Fruit fly (Drosophila melanogaster) whole organism, embryonic: Measurements from ENCODE around the gene BckdhA.

ENCODE experiments used
- Asciz ChIP-seq: fragments of 200-800 bp; sonication (Bioruptor generic); optimal IDR thresholded peaks from 2 replicates; lab custom pipeline; 2017; ENCODE audit warnings: missing biosample characterization, mild to moderate bottlenecking, missing genetic modification characterization, missing genetic modification reagents
- Atf6 ChIP-seq: fragments of 200-800 bp; sonication (Bioruptor generic); IDR thresholded peaks from 2 replicates; pipeline ENCODE4 v1.3.6; 2022; ENCODE audit warnings: missing biosample characterization, missing genetic modification characterization
- BEAF-32 ChIP-seq: fragments of 200-800 bp; sonication (Bioruptor generic); optimal IDR thresholded peaks from 3 replicates; lab custom pipeline; 2017; ENCODE audit warnings: missing biosample characterization, missing genetic modification characterization, mild to moderate bottlenecking, moderate library complexity, missing genetic modification reagents
- CG10462 ChIP-seq: fragments of 200-800 bp; sonication (Bioruptor generic); optimal IDR thresholded peaks from 2 replicates; lab custom pipeline; 2016; ENCODE audit warnings: missing biosample characterization, missing genetic modification characterization
- CG10979 ChIP-seq: fragments of 200-800 bp; sonication (Bioruptor generic); optimal IDR thresholded peaks from 2 replicates; lab custom pipeline; 2018; ENCODE audit warnings: missing biosample characterization, mild to moderate bottlenecking, missing genetic modification characterization, moderate library complexity
- CG14050 ChIP-seq: fragments of 200-800 bp; sonication (Bioruptor generic); IDR thresholded peaks from 3 replicates; pipeline ENCODE4 v1.3.6; 2022; ENCODE audit warnings: missing biosample characterization, missing genetic modification characterization
- CG14441 ChIP-seq: fragments of 200-800 bp; sonication (Bioruptor generic); IDR thresholded peaks from 2 replicates; pipeline ENCODE4 v1.3.6; 2022; ENCODE audit warnings: missing biosample characterization, missing genetic modification characterization
- CG15011 ChIP-seq: fragments of 200-800 bp; sonication (Bioruptor generic); optimal IDR thresholded peaks from 3 replicates; lab custom pipeline; 2018; ENCODE audit warnings: missing biosample characterization, mild to moderate bottlenecking, missing genetic modification characterization
- CG1602 ChIP-seq: fragments of 200-800 bp; sonication (Bioruptor generic); optimal IDR thresholded peaks from 3 replicates; lab custom pipeline; 2016; ENCODE audit warnings: missing biosample characterization, missing genetic modification characterization
- CG2129 ChIP-seq: fragments of 200-800 bp; sonication (Bioruptor generic); IDR thresholded peaks from 2 replicates; pipeline ENCODE4 v1.3.6; 2022; ENCODE audit warnings: missing biosample characterization, missing genetic modification characterization; ENCODE audit not compliant: partially characterized antibody
- CG30431 ChIP-seq: fragments of 200-800 bp; sonication (Bioruptor generic); optimal IDR thresholded peaks from 2 replicates; lab custom pipeline; 2017; ENCODE audit warnings: missing biosample characterization, missing genetic modification characterization
- CG33213 ChIP-seq: fragments of 200-800 bp; sonication (Bioruptor generic); optimal IDR thresholded peaks from 3 replicates; lab custom pipeline; 2016; ENCODE audit warnings: missing biosample characterization, missing genetic modification characterization
- CG4328 ChIP-seq: fragments of 200-800 bp; sonication (Bioruptor generic); optimal IDR thresholded peaks from 3 replicates; lab custom pipeline; 2017; ENCODE audit warnings: missing biosample characterization, missing genetic modification reagents, missing genetic modification characterization
- CG6175 ChIP-seq: fragments of 200-800 bp; sonication (Bioruptor generic); IDR thresholded peaks from 3 replicates; pipeline ENCODE4 v1.3.6; 2022; ENCODE audit warnings: missing biosample characterization, missing genetic modification characterization
- CG9437 ChIP-seq: fragments of 200-800 bp; sonication (Bioruptor generic); optimal IDR thresholded peaks from 2 replicates; lab custom pipeline; 2018; ENCODE audit warnings: missing biosample characterization, mild to moderate bottlenecking, missing genetic modification characterization
- CG9727 ChIP-seq: fragments of 200-800 bp; sonication (Bioruptor generic); optimal IDR thresholded peaks from 3 replicates; lab custom pipeline; 2017; ENCODE audit warnings: missing biosample characterization, mild to moderate bottlenecking, missing genetic modification characterization
- CoRest ChIP-seq: fragments of 200-800 bp; sonication (Bioruptor generic); optimal IDR thresholded peaks from 3 replicates; lab custom pipeline; 2018; ENCODE audit warnings: missing biosample characterization, mild to moderate bottlenecking, missing genetic modification characterization, moderate library complexity
- Dad ChIP-seq: fragments of 200-800 bp; sonication (Bioruptor generic); optimal IDR thresholded peaks from 3 replicates; lab custom pipeline; 2016; ENCODE audit warnings: missing biosample characterization, missing genetic modification characterization
- Dll ChIP-seq: fragments of 200-800 bp; sonication (Bioruptor generic); IDR thresholded peaks from 4 replicates; pipeline ENCODE4 v1.3.6; 2022; ENCODE audit warnings: missing biosample characterization, missing genetic modification characterization; ENCODE audit not compliant: partially characterized antibody
- Dp ChIP-seq: fragments of 200-800 bp; sonication (Bioruptor generic); optimal IDR thresholded peaks from 2 replicates; lab custom pipeline; 2018; ENCODE audit warnings: missing biosample characterization, mild to moderate bottlenecking, missing genetic modification characterization, moderate library complexity
- Gsc ChIP-seq: fragments of 200-800 bp; sonication (Bioruptor generic); IDR thresholded peaks from 2 replicates; pipeline ENCODE4 v1.3.6; 2022; ENCODE audit warnings: missing biosample characterization, missing genetic modification characterization
- Hr51 ChIP-seq, 2 experiments: fragments of 200-800 bp; sonication (Bioruptor generic); optimal IDR thresholded peaks; 2 replicates in 1 of 2; 3 replicates in 1 of 2; lab custom pipeline; 2016 to 2018; ENCODE audit warnings: missing biosample characterization in 2 of 2, missing genetic modification characterization in 2 of 2, mild to moderate bottlenecking in 1 of 2, moderate library complexity in 1 of 2
- Lim3 ChIP-seq: fragments of 200-800 bp; sonication (Bioruptor generic); IDR thresholded peaks from 2 replicates; pipeline ENCODE4 v1.3.6; 2022; ENCODE audit warnings: missing biosample characterization, missing genetic modification characterization
- MBD-R2 ChIP-seq: fragments of 200-800 bp; sonication (Bioruptor generic); IDR thresholded peaks from 2 replicates; pipeline ENCODE4 v1.3.6; 2022; ENCODE audit warnings: missing biosample characterization, missing genetic modification characterization
- Mad ChIP-seq: fragments of 200-800 bp; sonication (Bioruptor generic); optimal IDR thresholded peaks from 2 replicates; lab custom pipeline; 2016; ENCODE audit warnings: missing biosample characterization, missing genetic modification characterization
- Med ChIP-seq: fragments of 200-800 bp; sonication (Bioruptor generic); peaks from one replicate; lab custom pipeline; 2016; ENCODE audit warnings: missing biosample characterization, missing genetic modification characterization, mild to moderate bottlenecking, inconsistent platforms, moderate library complexity
- Myb ChIP-seq: fragments of 200-800 bp; sonication (Bioruptor generic); optimal IDR thresholded peaks from 2 replicates; lab custom pipeline; 2016; ENCODE audit warnings: missing biosample characterization, missing genetic modification characterization
- Nf-YA ChIP-seq: fragments of 200-800 bp; sonication (Bioruptor generic); IDR thresholded peaks from 2 replicates; pipeline ENCODE4 v1.3.6; 2022; ENCODE audit warnings: missing biosample characterization, missing genetic modification characterization
- NfI ChIP-seq: fragments of 200-800 bp; sonication (Bioruptor generic); optimal IDR thresholded peaks from 3 replicates; lab custom pipeline; 2018; ENCODE audit warnings: missing biosample characterization, mild to moderate bottlenecking, missing genetic modification characterization, moderate library complexity
- Sin3A ChIP-seq: fragments of >200 bp; optimal IDR thresholded peaks from 2 replicates; lab custom pipeline; 2018
- Six4 ChIP-seq: fragments of 200-800 bp; sonication (Bioruptor generic); optimal IDR thresholded peaks from 2 replicates; lab custom pipeline; 2016; ENCODE audit warnings: missing biosample characterization, missing genetic modification characterization
- Xbp1 ChIP-seq: fragments of 200-800 bp; sonication (Bioruptor generic); optimal IDR thresholded peaks from 3 replicates; lab custom pipeline; 2016; ENCODE audit warnings: missing biosample characterization, mild to moderate bottlenecking, missing genetic modification characterization
- ash1 ChIP-seq: fragments of 200-800 bp; sonication (Bioruptor generic); optimal IDR thresholded peaks from 2 replicates; lab custom pipeline; 2018; ENCODE audit warnings: missing biosample characterization, mild to moderate bottlenecking, missing genetic modification characterization
- bbx ChIP-seq: fragments of 200-800 bp; sonication (Bioruptor generic); IDR thresholded peaks from 2 replicates; pipeline ENCODE4 v1.3.6; 2022; ENCODE audit warnings: missing biosample characterization, missing genetic modification characterization; ENCODE audit not compliant: partially characterized antibody
- bcd ChIP-seq: fragments of 200-800 bp; sonication (Bioruptor generic); optimal IDR thresholded peaks from 2 replicates; lab custom pipeline; 2017; ENCODE audit warnings: missing biosample characterization, mild to moderate bottlenecking, missing genetic modification characterization
- dati ChIP-seq: fragments of 200-800 bp; sonication (Bioruptor generic); IDR thresholded peaks from 2 replicates; pipeline ENCODE4 v1.3.6; 2022; ENCODE audit warnings: missing biosample characterization, missing genetic modification characterization
- dimm ChIP-seq: fragments of 200-800 bp; sonication (Bioruptor generic); IDR thresholded peaks from 2 replicates; pipeline ENCODE4 v1.3.6; 2022; ENCODE audit warnings: missing biosample characterization, missing genetic modification characterization
- dmrt11E ChIP-seq: fragments of 200-800 bp; sonication (Bioruptor generic); optimal IDR thresholded peaks from 3 replicates; lab custom pipeline; 2018; ENCODE audit warnings: missing biosample characterization, mild to moderate bottlenecking, missing genetic modification characterization, moderate library complexity
- emc ChIP-seq: fragments of 200-800 bp; sonication (Bioruptor generic); optimal IDR thresholded peaks from 2 replicates; lab custom pipeline; 2016; ENCODE audit warnings: missing biosample characterization, missing genetic modification characterization
- fd64A ChIP-seq: fragments of 200-800 bp; sonication (Bioruptor generic); optimal IDR thresholded peaks from 3 replicates; lab custom pipeline; 2018; ENCODE audit warnings: missing biosample characterization, mild to moderate bottlenecking, missing genetic modification characterization
- ftz-f1 ChIP-seq: fragments of 200-800 bp; sonication (Bioruptor generic); optimal IDR thresholded peaks from 2 replicates; lab custom pipeline; 2016; ENCODE audit warnings: missing biosample characterization, missing genetic modification characterization
- ham ChIP-seq: fragments of 200-800 bp; sonication (Bioruptor generic); IDR thresholded peaks from 2 replicates; pipeline ENCODE4 v1.3.6; 2022; ENCODE audit warnings: missing biosample characterization, missing genetic modification characterization
- kay ChIP-seq: fragments of 200-800 bp; sonication (Bioruptor generic); optimal IDR thresholded peaks from 2 replicates; lab custom pipeline; 2016; ENCODE audit warnings: missing biosample characterization, missing genetic modification characterization
- lov ChIP-seq, 2 experiments: fragments of 200-800 bp in 1 of 2; fragments of >200 bp in 1 of 2; sonication (Bioruptor generic) in 1 of 2; IDR thresholded peaks in 1 of 2; optimal IDR thresholded peaks in 1 of 2; 2 replicates in 1 of 2; 3 replicates in 1 of 2; pipeline versions ENCODE4 v1.3.6 to Lab custom; 2017 to 2022; ENCODE audit warnings: missing biosample characterization in 1 of 2, missing genetic modification characterization in 1 of 2
- nerfin-1 ChIP-seq: fragments of 200-800 bp; sonication (Bioruptor generic); optimal IDR thresholded peaks from 3 replicates; lab custom pipeline; 2019; ENCODE audit warnings: missing biosample characterization, mild to moderate bottlenecking, missing genetic modification characterization, moderate library complexity
- peb ChIP-seq: fragments of 200-800 bp; sonication (Bioruptor generic); IDR thresholded peaks from 2 replicates; pipeline ENCODE4 v1.3.6; 2022; ENCODE audit warnings: missing biosample characterization, missing genetic modification characterization
- ranshi ChIP-seq: fragments of 200-800 bp; sonication (Bioruptor generic); IDR thresholded peaks from 2 replicates; pipeline ENCODE4 v1.3.6; 2022; ENCODE audit warnings: missing biosample characterization, missing genetic modification characterization
- ro ChIP-seq: fragments of 200-800 bp; sonication (Bioruptor generic); IDR thresholded peaks from 2 replicates; pipeline ENCODE4 v1.3.6; 2022; ENCODE audit warnings: missing biosample characterization, missing genetic modification characterization
- sc ChIP-seq, 3 experiments: fragments of >200 bp in 2 of 3; fragments of 200-800 bp in 1 of 3; sonication (Bioruptor generic) in 1 of 3; optimal IDR thresholded peaks; 2 replicates in 2 of 3; 3 replicates in 1 of 3; lab custom pipeline; 2017; ENCODE audit warnings: mild to moderate bottlenecking in 1 of 3, missing biosample characterization in 1 of 3, missing genetic modification characterization in 1 of 3, missing genetic modification reagents in 1 of 3

Gene BckdhA

dm6 chr3R:9563240-9563992 is 7.8 kb downstream of the BckdhA start, which contains the start of the genes CG9393 and Vps45 (continued):
- TF ChIP-seq CG14050 = no peak
- TF ChIP-seq Six4 = peak; percentile 31
- peak; percentile 76 for TF ChIP-seq CoRest
- TF ChIP-seq CG6175 = no peak
- peak; percentile 58 for TF ChIP-seq NfI (GFP tag; lab: Kevin White, UChicago)
- TF ChIP-seq Mad (GFP tag; lab: Kevin White, UChicago) = peak; percentile 72
- peak; percentile 67 for TF ChIP-seq CG9727 (GFP tag; lab: Kevin White, UChicago)
- no peak for TF ChIP-seq CG30431 (GFP tag; lab: Kevin White, UChicago)
- peak; percentile 92 for TF ChIP-seq bbx
- TF ChIP-seq ranshi (GFP tag; lab: Robert Waterston, UW) = peak; percentile 36; the same call in 1 of the 2 replicates
- TF ChIP-seq peb (GFP tag; lab: Robert Waterston, UW) = no peak
- no peak for TF ChIP-seq dati (GFP tag; lab: Robert Waterston, UW)
- no peak for TF ChIP-seq CG15011
- peak; percentile 20 for TF ChIP-seq kay (GFP tag; lab: Kevin White, UChicago)
- TF ChIP-seq Atf6 (GFP tag; lab: Robert Waterston, UW) = no peak; the same call in 1 of the 2 replicates
- TF ChIP-seq CG9437 (GFP tag; lab: Kevin White, UChicago) = peak; percentile 42
- peak; percentile 98 for TF ChIP-seq BEAF-32 (GFP tag; lab: Kevin White, UChicago)
- peak; percentile 39; the same call in 1 of the 2 replicates for TF ChIP-seq CG14441 (GFP tag; lab: Robert Waterston, UW)
- peak; percentile 16 for TF ChIP-seq CG4328 (GFP tag; lab: Kevin White, UChicago)
- peak; percentile 37 for TF ChIP-seq CG10462
- peak; percentile 37 for TF ChIP-seq emc (GFP tag; lab: Kevin White, UChicago)
- no peak for TF ChIP-seq ftz-f1 (GFP tag; lab: Kevin White, UChicago)
- TF ChIP-seq Asciz (GFP tag; lab: Kevin White, UChicago) = no peak
- peak; percentile 12 for TF ChIP-seq CG33213 (GFP tag; lab: Kevin White, UChicago)
- TF ChIP-seq Myb (GFP tag; lab: Kevin White, UChicago) = peak; percentile 72
- peak; percentile 71 for TF ChIP-seq Xbp1 (GFP tag; lab: Kevin White, UChicago)
- TF ChIP-seq nerfin-1 (tag; lab: Kevin White, UChicago) = peak; percentile 49
- peak; percentile 75 for TF ChIP-seq CG2129
- TF ChIP-seq Gsc (GFP tag; lab: Robert Waterston, UW) = no peak
- TF ChIP-seq Hr51 (GFP tag; optimal IDR thresholded peaks at IDR 0.05; lab: Kevin White, UChicago) = peak in 1 of 2 experiments; percentile 78
- TF ChIP-seq CG10979 (tag; lab: Kevin White, UChicago) = peak; percentile 45
- TF ChIP-seq Dp (GFP tag; lab: Kevin White, UChicago) = peak; percentile 41
- no peak for TF ChIP-seq ash1 (GFP tag; lab: Kevin White, UChicago)
- TF ChIP-seq Nf-YA = no peak
- TF ChIP-seq Lim3 (GFP tag; lab: Robert Waterston, UW) = no peak
- TF ChIP-seq bcd (GFP tag; lab: Kevin White, UChicago) = peak; percentile 55
- no peak for TF ChIP-seq ro (GFP tag; lab: Robert Waterston, UW)
- TF ChIP-seq fd64A (GFP tag; lab: Kevin White, UChicago) = no peak
- TF ChIP-seq Med (GFP tag; lab: Kevin White, UChicago) = peak; percentile 90
- no peak for TF ChIP-seq ham (GFP tag; lab: Robert Waterston, UW)
- peak; percentile 64 for TF ChIP-seq Dad (GFP tag; lab: Kevin White, UChicago)
- peak; percentile 59 for TF ChIP-seq dmrt11E (tag; lab: Kevin White, UChicago)
- peak; percentile 62 for TF ChIP-seq CG1602 (GFP tag; lab: Kevin White, UChicago)
- TF ChIP-seq lov (optimal IDR thresholded peaks at IDR 0.05; lab: Kevin White, UChicago) = no peak
- no peak for TF ChIP-seq lov (GFP tag; IDR thresholded peaks at IDR 0.05; lab: Robert Waterston, UW)
- peak; percentile 73 for TF ChIP-seq MBD-R2 (GFP tag; lab: Robert Waterston, UW)
- TF ChIP-seq sc (optimal IDR thresholded peaks at IDR 0.05; lab: Kevin White, UChicago) = no peak
- no peak for TF ChIP-seq sc (GFP tag; optimal IDR thresholded peaks at IDR 0.05; lab: Kevin White, UChicago)
- TF ChIP-seq dimm (GFP tag; lab: Robert Waterston, UW) = no peak
- TF ChIP-seq Dll (GFP tag; lab: Robert Waterston, UW) = peak; percentile 95
- peak; percentile 96 for TF ChIP-seq Sin3A (lab: Kevin White, UChicago)
